Worm (Caenorhabditis elegans): Measurements from ENCODE around the gene gskl-1.

ce11 chrII:10953065-10953464 lies 5.7 kb downstream of the gskl-1 start, which contains the start of gene nos-1:
- TF ChIP-seq klf-2 (GFP tag; conservative IDR thresholded peaks at IDR 0.05) (no peak), ztf-23 (GFP tag; IDR thresholded peaks at IDR 0.05) (no peak), ztf-29 (GFP tag; IDR thresholded peaks at IDR 0.05) (no peak), ref-1 (GFP tag; conservative IDR thresholded peaks at IDR 0.05) (no peak), flt-1 (GFP tag; IDR thresholded peaks at IDR 0.05) (no peak), T22C8.4 (GFP tag; IDR thresholded peaks at IDR 0.05) (no peak)

Measured in whole organism, midembryonic.